Fruit fly (Drosophila melanogaster) whole organism, wandering third instar larva: Measurements from ENCODE around the gene JTBR.

Source experiments
- HLH106 ChIP-seq: fragments of 200-800 bp; optimal IDR thresholded peaks from 3 replicates; lab custom pipeline; 2019; ENCODE audit warnings: missing biosample characterization, mild to moderate bottlenecking, missing genetic modification characterization, moderate library complexity
- N ChIP-seq: fragments of >200 bp; optimal IDR thresholded peaks from 2 replicates; lab custom pipeline; 2018; ENCODE audit warnings: missing biosample characterization, missing external identifiers, missing genetic modification characterization
- Rel ChIP-seq, 2 experiments: fragments of 200-800 bp; sonication (Bioruptor generic) in 1 of 2; optimal IDR thresholded peaks; 2 replicates in 1 of 2; 3 replicates in 1 of 2; lab custom pipeline; 2016 to 2019; ENCODE audit warnings: mild to moderate bottlenecking in 2 of 2, missing biosample characterization in 2 of 2, missing genetic modification characterization in 2 of 2, moderate library complexity in 1 of 2
- brk ChIP-seq: fragments of 200-800 bp; sonication (Bioruptor generic); optimal IDR thresholded peaks from 2 replicates; lab custom pipeline; 2016; ENCODE audit warnings: missing biosample characterization, mild to moderate bottlenecking, missing genetic modification characterization
- dsf ChIP-seq: sonication (Bioruptor generic); optimal IDR thresholded peaks from 2 replicates; lab custom pipeline; 2016; ENCODE audit warnings: missing biosample characterization, missing genetic modification characterization, borderline replicate concordance
- fru ChIP-seq: fragments of 200-800 bp; sonication (Bioruptor generic); optimal IDR thresholded peaks from 3 replicates; lab custom pipeline; 2016; ENCODE audit warnings: missing biosample characterization, mild to moderate bottlenecking, missing genetic modification characterization
- lola ChIP-seq: fragments of >200 bp; optimal IDR thresholded peaks from 2 replicates; lab custom pipeline; 2017; ENCODE audit warnings: missing biosample characterization, missing genetic modification characterization
- pan ChIP-seq: fragments of >200 bp; optimal IDR thresholded peaks from 2 replicates; lab custom pipeline; 2017
- usp ChIP-seq: fragments of >200 bp; optimal IDR thresholded peaks from 2 replicates; lab custom pipeline; 2017; ENCODE audit warnings: missing biosample characterization, missing genetic modification characterization

DNA sequence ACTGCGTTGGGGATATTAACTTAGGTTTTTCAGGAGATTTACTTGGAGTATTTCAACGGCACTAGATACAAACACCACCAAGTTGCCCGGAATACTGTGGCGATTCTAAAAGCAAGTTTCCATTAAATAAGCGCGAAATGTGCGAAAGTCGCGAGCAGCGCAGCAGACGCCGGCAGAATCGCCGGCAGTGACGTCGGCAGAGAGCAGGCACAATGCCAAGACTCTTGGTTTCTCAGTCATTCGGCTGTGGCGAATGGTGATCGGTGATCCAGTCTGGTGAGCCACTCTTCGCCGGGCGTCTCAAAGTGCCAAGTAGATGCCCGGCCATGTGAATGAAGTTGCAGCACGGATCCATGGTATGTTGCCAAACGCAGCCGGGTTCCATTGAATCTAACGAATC, 32.4 kb upstream of the JTBR start, which contains the start of gene Cpr62Bb:
- no peak for TF ChIP-seq brk (GFP tag; lab: Kevin White, UChicago)
- no peak for TF ChIP-seq usp (GFP tag; lab: Kevin White, UChicago)
- TF ChIP-seq HLH106: no peak
- no peak for TF ChIP-seq pan (lab: Kevin White, UChicago)
- TF ChIP-seq fru (GFP tag; lab: Kevin White, UChicago): no peak
- TF ChIP-seq lola (GFP tag; lab: Kevin White, UChicago): no peak
- no peak for TF ChIP-seq N
- TF ChIP-seq Rel (GFP tag; optimal IDR thresholded peaks at IDR 0.05; lab: Kevin White, UChicago): no peak
- TF ChIP-seq Rel (tag; optimal IDR thresholded peaks at IDR 0.05; lab: Kevin White, UChicago): no peak
- no peak for TF ChIP-seq dsf (GFP tag; lab: Kevin White, UChicago)
